Worm (Caenorhabditis elegans) whole organism, L4/young adult: ENCODE measurements around the gene npr-10.

Experiments
- dao-5 ChIP-seq: sonication (generic microtip); optimal IDR thresholded peaks from 2 replicates; lab custom pipeline; 2016; ENCODE audit warnings: missing genotype, missing genetic modification characterization, moderate library complexity, missing compliant biosample characterization
- him-1 ChIP-seq: sonication (generic microtip); optimal IDR thresholded peaks from 2 replicates; lab custom pipeline; 2016; ENCODE audit warnings: missing genotype, missing genetic modification reagents, missing genetic modification characterization, missing compliant biosample characterization

DNA sequence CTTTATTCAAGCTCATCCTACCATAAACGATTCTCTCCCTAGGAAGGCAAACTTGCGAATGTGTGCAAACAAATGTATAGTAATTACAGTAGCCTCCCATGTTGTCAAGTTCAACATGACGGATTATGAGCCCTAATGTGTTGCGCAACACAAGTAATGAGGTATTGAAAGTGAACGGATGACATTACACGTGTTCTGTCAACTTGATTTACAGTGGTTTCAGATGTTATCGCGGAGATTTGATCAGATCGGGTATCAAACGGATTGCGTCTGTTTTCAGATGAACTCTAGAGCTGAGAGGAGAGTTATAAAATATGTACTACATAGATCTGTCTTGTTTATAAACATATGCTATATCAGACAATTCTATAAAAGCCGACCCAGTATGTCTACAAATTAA is 30.2 kb downstream of the npr-10 start:
- TF ChIP-seq him-1 (tag; lab: Kevin White, UChicago) (no peak), dao-5 (tag; lab: Kevin White, UChicago) (no peak)
